Worm (Caenorhabditis elegans) whole organism, L1 larva: ENCODE data around the gene flp-15.
A peak's percentile ranks its signal among the peaks of the same experiment; 100 is the strongest.

Experiments used
- aha-1 ChIP-seq: fragments of 150-350 bp; optimal IDR thresholded peaks from 2 replicates; lab custom pipeline; 2014; ENCODE audit warnings: missing biosample characterization, missing genetic modification characterization
- ceh-63 ChIP-seq: fragments of 200-800 bp; sonication (Bioruptor generic); optimal IDR thresholded peaks from 2 replicates; lab custom pipeline; 2018; ENCODE audit warnings: mild to moderate bottlenecking, missing genetic modification characterization, missing compliant biosample characterization
- ceh-82 ChIP-seq, 3 experiments: fragments of 150-350 bp in 1 of 3; sonication (generic microtip) in 2 of 3; optimal IDR thresholded peaks; 2 replicates each; lab custom pipeline; 2014 to 2017; ENCODE audit warnings: missing biosample characterization in 3 of 3, missing genetic modification characterization in 3 of 3
- dsc-1 ChIP-seq: sonication (generic microtip); optimal IDR thresholded peaks from 2 replicates; lab custom pipeline; 2016; ENCODE audit warnings: mild to moderate bottlenecking, missing genetic modification characterization, missing compliant biosample characterization
- efl-1 ChIP-seq, 4 experiments: fragments of 150-350 bp; optimal IDR thresholded peaks in 3 of 4; peaks in 1 of 4; 1 replicate in 1 of 4; 2 replicates in 3 of 4; lab custom pipeline; 2014; ENCODE audit warnings: missing biosample characterization in 2 of 4, missing genetic modification characterization in 2 of 4, missing genetic modification reagents in 2 of 4
- egl-13 ChIP-seq: sonication (generic microtip); optimal IDR thresholded peaks from 2 replicates; lab custom pipeline; 2016; ENCODE audit warnings: missing genotype, missing genetic modification reagents, missing genetic modification characterization, missing compliant biosample characterization
- elt-2 ChIP-seq: sonication (generic microtip); optimal IDR thresholded peaks from 2 replicates; lab custom pipeline; 2016; ENCODE audit warnings: missing genetic modification characterization, mild to moderate bottlenecking, inconsistent platforms, missing compliant biosample characterization, missing genetic modification reagents
- ets-5 ChIP-seq: fragments of 200-800 bp; sonication (Bioruptor generic); IDR thresholded peaks from 2 replicates; pipeline ENCODE4 v1.3.6; 2022; ENCODE audit warnings: missing genetic modification characterization, missing compliant biosample characterization
- fkh-10 ChIP-seq: sonication (generic microtip); optimal IDR thresholded peaks from 2 replicates; lab custom pipeline; 2017; ENCODE audit warnings: missing biosample characterization, missing genetic modification reagents, missing genetic modification characterization
- fkh-4 ChIP-seq: sonication (generic microtip); optimal IDR thresholded peaks from 2 replicates; lab custom pipeline; 2016; ENCODE audit warnings: missing compliant biosample characterization, missing genetic modification characterization, borderline replicate concordance
- fkh-8 ChIP-seq: sonication (generic microtip); optimal IDR thresholded peaks from 2 replicates; lab custom pipeline; 2016; ENCODE audit warnings: mild to moderate bottlenecking, missing genetic modification characterization, missing compliant biosample characterization
- fos-1 ChIP-seq: fragments of 150-350 bp; optimal IDR thresholded peaks from 2 replicates; lab custom pipeline; 2014; ENCODE audit warnings: missing biosample characterization, missing genetic modification characterization
- isw-1 ChIP-seq: fragments of 200-800 bp; sonication (Bioruptor generic); IDR thresholded peaks from 2 replicates; pipeline ENCODE4 v1.3.6; 2022; ENCODE audit warnings: missing genetic modification characterization, missing compliant biosample characterization
- lin-13 ChIP-seq: fragments of 150-350 bp; optimal IDR thresholded peaks from 2 replicates; lab custom pipeline; 2014; ENCODE audit warnings: missing biosample characterization, missing genetic modification reagents, missing genetic modification characterization
- lin-14 ChIP-seq: fragments of 200-800 bp; sonication (Bioruptor generic); optimal IDR thresholded peaks from 2 replicates; lab custom pipeline; 2018; ENCODE audit warnings: mild to moderate bottlenecking, missing genetic modification characterization, moderate library complexity, missing compliant biosample characterization
- lin-15B ChIP-seq: fragments of 150-350 bp; sonication (generic microtip); optimal IDR thresholded peaks from 3 replicates; lab custom pipeline; 2014; ENCODE audit warnings: missing biosample characterization, missing genetic modification characterization
- lin-39 ChIP-seq: fragments of 150-350 bp; optimal IDR thresholded peaks from 2 replicates; lab custom pipeline; 2014; ENCODE audit warnings: missing biosample characterization, missing genetic modification reagents, missing genetic modification characterization
- lir-3 ChIP-seq: sonication (generic microtip); optimal IDR thresholded peaks from 2 replicates; lab custom pipeline; 2016; ENCODE audit warnings: mild to moderate bottlenecking, missing genetic modification characterization, moderate library complexity, missing compliant biosample characterization; ENCODE audit not compliant: poor library complexity
- lsy-2 ChIP-seq, 2 experiments: fragments of 150-350 bp; optimal IDR thresholded peaks; 2 replicates each; lab custom pipeline; 2014; ENCODE audit warnings: missing biosample characterization in 2 of 2, missing genetic modification characterization in 2 of 2
- mdl-1 ChIP-seq, 2 experiments: fragments of 150-350 bp; optimal IDR thresholded peaks; 2 replicates each; lab custom pipeline; 2014 to 2017; ENCODE audit warnings: missing biosample characterization in 2 of 2, missing genetic modification characterization in 2 of 2, inconsistent platforms in 1 of 2
- mep-1 ChIP-seq: fragments of 150-350 bp; optimal IDR thresholded peaks from 2 replicates; lab custom pipeline; 2014; ENCODE audit warnings: missing biosample characterization, missing genetic modification characterization
- nhr-11 ChIP-seq: fragments of 150-350 bp; optimal IDR thresholded peaks from 2 replicates; lab custom pipeline; 2014; ENCODE audit warnings: missing biosample characterization, missing genetic modification characterization
- nhr-20 ChIP-seq: sonication (generic microtip); optimal IDR thresholded peaks from 2 replicates; lab custom pipeline; 2016; ENCODE audit warnings: mild to moderate bottlenecking, missing genetic modification characterization, missing compliant biosample characterization
- nhr-47 ChIP-seq: sonication (generic microtip); optimal IDR thresholded peaks from 2 replicates; lab custom pipeline; 2016; ENCODE audit warnings: mild to moderate bottlenecking, missing genetic modification characterization, moderate library complexity, missing compliant biosample characterization
- nhr-71 ChIP-seq: sonication (generic microtip); optimal IDR thresholded peaks from 2 replicates; lab custom pipeline; 2016; ENCODE audit warnings: mild to moderate bottlenecking, missing genetic modification characterization, moderate library complexity, missing compliant biosample characterization
- nhr-85 ChIP-seq: sonication (generic microtip); peaks from one replicate; lab custom pipeline; 2016; ENCODE audit warnings: missing genetic modification characterization, inconsistent platforms, missing compliant biosample characterization
- pag-3 ChIP-seq: sonication (generic microtip); optimal IDR thresholded peaks from 2 replicates; lab custom pipeline; 2017; ENCODE audit warnings: missing genetic modification characterization, mild to moderate bottlenecking, missing compliant biosample characterization, antibody characterized with exemption, borderline replicate concordance; ENCODE audit not compliant: insufficient read depth
- pax-3 ChIP-seq: fragments of 200-800 bp; sonication (Bioruptor generic); optimal IDR thresholded peaks from 2 replicates; lab custom pipeline; 2018; ENCODE audit warnings: mild to moderate bottlenecking, missing genetic modification characterization, moderate library complexity, missing compliant biosample characterization
- skn-1 ChIP-seq: fragments of 150-350 bp; optimal IDR thresholded peaks from 2 replicates; lab custom pipeline; 2014; ENCODE audit warnings: missing biosample characterization, missing genetic modification characterization
- snpc-4 ChIP-seq: fragments of 150-350 bp; optimal IDR thresholded peaks from 2 replicates; lab custom pipeline; 2014; ENCODE audit warnings: missing biosample characterization, missing genetic modification characterization
- sox-4 ChIP-seq: sonication (generic microtip); optimal IDR thresholded peaks from 2 replicates; lab custom pipeline; 2016; ENCODE audit warnings: missing genetic modification characterization, missing compliant biosample characterization
- sptf-1 ChIP-seq: fragments of 150-350 bp; optimal IDR thresholded peaks from 2 replicates; lab custom pipeline; 2014; ENCODE audit warnings: missing biosample characterization, missing genetic modification characterization
- sup-37 ChIP-seq: fragments of 200-800 bp; sonication (Bioruptor generic); optimal IDR thresholded peaks from 2 replicates; lab custom pipeline; 2018; ENCODE audit warnings: mild to moderate bottlenecking, missing genetic modification characterization, missing compliant biosample characterization
- swsn-7 ChIP-seq: sonication (generic microtip); optimal IDR thresholded peaks from 2 replicates; lab custom pipeline; 2016; ENCODE audit warnings: missing genetic modification characterization, missing compliant biosample characterization
- tbx-2 ChIP-seq: sonication (generic microtip); optimal IDR thresholded peaks from 2 replicates; lab custom pipeline; 2016; ENCODE audit warnings: missing genetic modification characterization, missing compliant biosample characterization
- unc-98 ChIP-seq: fragments of 200-800 bp; sonication (Bioruptor generic); IDR thresholded peaks from 2 replicates; pipeline ENCODE4 v1.3.6; 2022; ENCODE audit warnings: missing genetic modification characterization, missing compliant biosample characterization
- vab-15 ChIP-seq: sonication (generic microtip); optimal IDR thresholded peaks from 2 replicates; lab custom pipeline; 2017; ENCODE audit warnings: missing genotype, mild to moderate bottlenecking, missing genetic modification characterization, missing compliant biosample characterization
- xbp-1 ChIP-seq: sonication (generic microtip); optimal IDR thresholded peaks from 2 replicates; lab custom pipeline; 2016; ENCODE audit warnings: missing genetic modification characterization, missing compliant biosample characterization
- zip-4 ChIP-seq: fragments of 200-800 bp; sonication (Bioruptor generic); optimal IDR thresholded peaks from 2 replicates; lab custom pipeline; 2018; ENCODE audit warnings: mild to moderate bottlenecking, missing genetic modification characterization, moderate library complexity, missing compliant biosample characterization
- ztf-4 ChIP-seq: fragments of 150-350 bp; optimal IDR thresholded peaks from 2 replicates; lab custom pipeline; 2014; ENCODE audit warnings: missing biosample characterization, missing genetic modification characterization

flp-15 gene

ce11 chrIII:13667739-13668138 lies at the start of gene flp-15:
Gene flp-15 (minus strand): TSS chrIII:13667839.
- TF ChIP-seq dsc-1 (tag; lab: Kevin White, UChicago) (no peak), ceh-63 (GFP tag; lab: Kevin White, UChicago) (no peak), sup-37 (GFP tag; lab: Kevin White, UChicago) (no peak), efl-1 (optimal IDR thresholded peaks at IDR 0.05; lab: Kevin White, UChicago) (no peak), efl-1 (GFP tag; optimal IDR thresholded peaks at IDR 0.05 in 1 of 2; lab: Kevin White, UChicago) (peak in 1 of 2 experiments; percentile 37), swsn-7 (tag; lab: Kevin White, UChicago) (no peak), elt-2 (tag; lab: Kevin White, UChicago) (no peak)

DNA sequence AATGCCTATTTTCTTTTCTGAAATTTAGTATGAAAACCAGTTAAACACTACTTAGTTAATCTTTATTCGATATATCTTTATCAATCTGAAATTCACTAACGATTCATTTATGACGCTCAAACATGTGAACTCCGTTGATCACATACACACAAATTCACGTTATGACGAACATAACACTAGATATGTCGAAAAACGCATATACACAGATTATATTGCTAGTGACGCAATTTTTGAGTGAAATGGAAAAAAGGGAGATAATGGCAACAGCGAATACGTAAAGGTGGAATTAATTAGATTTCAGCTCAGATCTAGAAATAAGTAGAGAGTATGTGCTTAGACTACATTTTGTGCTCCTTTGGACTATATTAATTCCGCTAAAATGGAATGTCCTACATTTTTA lies 49.2 kb upstream of the flp-15 start:
- TF ChIP-seq aha-1 (tag; lab: Kevin White, UChicago): no peak
- TF ChIP-seq nhr-85: peak; percentile 48
- TF ChIP-seq ceh-82 (tag; optimal IDR thresholded peaks at IDR 0.05; lab: Kevin White, UChicago): no peak
- no peak for TF ChIP-seq lsy-2 (tag; optimal IDR thresholded peaks at IDR 0.05; lab: Kevin White, UChicago)
- peak; percentile 49 for TF ChIP-seq egl-13 (tag; lab: Kevin White, UChicago)
- no peak for TF ChIP-seq elt-2 (tag; lab: Kevin White, UChicago)
- no peak for TF ChIP-seq snpc-4 (tag; lab: Kevin White, UChicago)
- peak; percentile 9 for TF ChIP-seq ztf-4 (tag; lab: Kevin White, UChicago)
- peak; percentile 1 for TF ChIP-seq nhr-71 (tag; lab: Kevin White, UChicago)
- TF ChIP-seq ceh-63 (GFP tag; lab: Kevin White, UChicago): no peak
- peak; percentile 77 for TF ChIP-seq dsc-1 (tag; lab: Kevin White, UChicago)
- no peak for TF ChIP-seq lin-14
- TF ChIP-seq lin-39 (tag; lab: Kevin White, UChicago): no peak
- peak; percentile 13 for TF ChIP-seq nhr-20 (tag; lab: Kevin White, UChicago)
- peak; percentile 52 for TF ChIP-seq fkh-8 (tag; lab: Kevin White, UChicago)
- no peak for TF ChIP-seq swsn-7 (tag; lab: Kevin White, UChicago)
- TF ChIP-seq vab-15 (tag; lab: Kevin White, UChicago): no peak
- no peak for TF ChIP-seq fkh-10

ce11 chrIII:13716266-13716665 lies 48.6 kb upstream of the flp-15 start:
- TF ChIP-seq sptf-1 (tag; lab: Kevin White, UChicago): no peak
- peak; percentile 32 for TF ChIP-seq swsn-7 (tag; lab: Kevin White, UChicago)
- peak; percentile 87 for TF ChIP-seq nhr-71 (tag; lab: Kevin White, UChicago)
- no peak for TF ChIP-seq ceh-82 (tag; optimal IDR thresholded peaks at IDR 0.05; lab: Kevin White, UChicago)
- TF ChIP-seq lin-15B: no peak
- peak; percentile 63 for TF ChIP-seq pax-3 (tag; lab: Kevin White, UChicago)
- peak; percentile 90 for TF ChIP-seq skn-1 (tag; lab: Kevin White, UChicago)
- peak; percentile 48 for TF ChIP-seq zip-4 (GFP tag; lab: Kevin White, UChicago)
- no peak for TF ChIP-seq ets-5
- TF ChIP-seq lin-14: peak; percentile 55
- TF ChIP-seq fos-1 (tag; lab: Kevin White, UChicago): no peak
- TF ChIP-seq nhr-47 (tag; lab: Kevin White, UChicago): peak; percentile 74
- TF ChIP-seq lir-3 (tag; lab: Kevin White, UChicago): no peak
- peak; percentile 39 for TF ChIP-seq mep-1 (tag; lab: Kevin White, UChicago)
- TF ChIP-seq xbp-1 (tag; lab: Kevin White, UChicago): no peak
- peak in 1 of 2 experiments; percentile 25 for TF ChIP-seq lsy-2 (tag; optimal IDR thresholded peaks at IDR 0.05; lab: Kevin White, UChicago)
- TF ChIP-seq pag-3 (tag; lab: Kevin White, UChicago): no peak
- no peak for TF ChIP-seq mdl-1 (tag; optimal IDR thresholded peaks at IDR 0.05; lab: Kevin White, UChicago)
- TF ChIP-seq tbx-2 (tag; lab: Kevin White, UChicago): no peak
- peak; percentile 43 for TF ChIP-seq lin-13 (GFP tag; lab: Kevin White, UChicago)
- peak; percentile 39 for TF ChIP-seq sox-4
- peak; percentile 82 for TF ChIP-seq nhr-11 (tag; lab: Kevin White, UChicago)
- TF ChIP-seq fkh-8 (tag; lab: Kevin White, UChicago): peak; percentile 96
- no peak for TF ChIP-seq fkh-4 (tag; lab: Kevin White, UChicago)
- TF ChIP-seq unc-98 (GFP tag; lab: Robert Waterston, UW): no peak
- no peak for TF ChIP-seq isw-1 (GFP tag; lab: Robert Waterston, UW)
- peak; percentile 13 for TF ChIP-seq nhr-20 (tag; lab: Kevin White, UChicago)
